Worm (Caenorhabditis elegans): Measurements from ENCODE around the gene F25B4.4.

ce11 chrV:5660604-5661209 lies 24.0 kb upstream of the F25B4.4 start, which contains the start of the genes mut-14 and C14C11.2:
- TF ChIP-seq ztf-23 (GFP tag; IDR thresholded peaks at IDR 0.05), result no peak
- TF ChIP-seq med-1 (GFP tag; optimal IDR thresholded peaks at IDR 0.05; ENCODE audit: insufficient read depth), result no peak
- no peak for TF ChIP-seq ref-1 (GFP tag; conservative IDR thresholded peaks at IDR 0.05)

Measured in whole organism, midembryonic.